Worm (Caenorhabditis elegans) whole organism, midembryonic: ENCODE measurements around the gene C18G1.8.
A peak's percentile ranks its signal among the peaks of the same experiment; 100 is the strongest.

ENCODE experiments used
- T22C8.4 ChIP-seq: fragments of 200-800 bp; sonication (Bioruptor generic); IDR thresholded peaks from 2 replicates; pipeline ENCODE4 v1.3.6; 2022; ENCODE audit warnings: missing genetic modification characterization, missing compliant biosample characterization
- cog-1 ChIP-seq: sonication (generic microtip); optimal IDR thresholded peaks from 2 replicates; lab custom pipeline; 2016; ENCODE audit warnings: missing genetic modification characterization, missing compliant biosample characterization
- flt-1 ChIP-seq: fragments of 200-800 bp; sonication (Bioruptor generic); IDR thresholded peaks from 2 replicates; pipeline ENCODE4 v1.3.6; 2022; ENCODE audit warnings: missing genetic modification characterization, missing compliant biosample characterization
- klf-2 ChIP-seq: fragments of 200-800 bp; sonication (Bioruptor generic); conservative IDR thresholded peaks from 2 replicates; pipeline ENCODE4 v1.3.6; 2022; ENCODE audit warnings: missing genetic modification reagents, missing genetic modification characterization, missing compliant biosample characterization
- med-1 ChIP-seq: sonication (generic microtip); optimal IDR thresholded peaks from 2 replicates; lab custom pipeline; 2017; ENCODE audit warnings: missing genetic modification characterization, mild to moderate bottlenecking, missing compliant biosample characterization, antibody characterized with exemption, missing genetic modification reagents; ENCODE audit not compliant: insufficient read depth
- ref-1 ChIP-seq: fragments of 200-800 bp; sonication (Bioruptor generic); conservative IDR thresholded peaks from 2 replicates; pipeline ENCODE4 v1.3.6; 2022; ENCODE audit warnings: missing genetic modification reagents, missing genetic modification characterization, missing compliant biosample characterization
- tab-1 ChIP-seq: fragments of 200-800 bp; sonication (Bioruptor generic); IDR thresholded peaks from 2 replicates; pipeline ENCODE4 v1.3.6; 2022; ENCODE audit warnings: missing genetic modification characterization, missing compliant biosample characterization
- ztf-23 ChIP-seq: fragments of 200-800 bp; sonication (Bioruptor generic); IDR thresholded peaks from 2 replicates; pipeline ENCODE4 v1.3.6; 2022; ENCODE audit warnings: missing genetic modification reagents, missing genetic modification characterization, missing compliant biosample characterization
- ztf-29 ChIP-seq: fragments of 200-800 bp; sonication (Bioruptor generic); IDR thresholded peaks from 2 replicates; pipeline ENCODE4 v1.3.6; 2022; ENCODE audit warnings: missing genetic modification reagents, missing genetic modification characterization, missing compliant biosample characterization

Gene C18G1.8

ce11 chrV:4742190-4742589, 24.2 kb downstream of the C18G1.8 start, which contains the start of gene ugt-61:
ugt-61 (plus strand) TSS chrV:4742422.
- TF ChIP-seq ztf-23 (GFP tag; lab: Robert Waterston, UW) (no peak), klf-2 (GFP tag; lab: Robert Waterston, UW) (no peak), flt-1 (GFP tag; lab: Robert Waterston, UW) (no peak), med-1 (no peak), ztf-29 (GFP tag; lab: Robert Waterston, UW) (no peak), cog-1 (tag; lab: Kevin White, UChicago) (no peak), tab-1 (GFP tag; lab: Robert Waterston, UW) (no peak), T22C8.4 (no peak), ref-1 (GFP tag; lab: Robert Waterston, UW) (no peak)

ce11 chrV:4737727-4738126, 28.7 kb downstream of the C18G1.8 start, which contains the start of gene F39G3.2:
F39G3.2 (plus strand) TSS chrV:4737831.
- TF ChIP-seq tab-1 (GFP tag; lab: Robert Waterston, UW) (no peak), flt-1 (GFP tag; lab: Robert Waterston, UW) (no peak), ref-1 (GFP tag; lab: Robert Waterston, UW) (no peak), cog-1 (tag; lab: Kevin White, UChicago) (no peak), klf-2 (GFP tag; lab: Robert Waterston, UW) (no peak), med-1 (no peak), ztf-29 (GFP tag; lab: Robert Waterston, UW) (no peak)

DNA sequence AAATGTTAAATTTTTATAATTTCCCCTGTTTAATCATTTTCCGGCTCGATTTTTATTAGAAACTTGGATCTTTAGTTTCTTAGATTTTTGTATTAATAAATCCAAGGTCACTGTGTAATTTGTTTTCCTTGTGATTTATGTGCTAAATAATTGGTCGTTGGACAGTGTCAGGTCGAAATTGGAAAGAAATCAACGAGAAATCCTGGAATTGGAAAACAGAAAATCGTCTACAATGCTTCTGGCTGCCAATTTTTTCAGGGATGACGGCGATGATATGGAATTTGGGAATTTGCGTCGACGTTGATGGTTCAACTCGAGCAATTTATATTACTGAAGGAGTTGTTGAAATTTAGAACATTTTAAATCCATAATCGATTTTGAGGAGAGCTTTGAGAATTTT, 31.8 kb downstream of the C18G1.8 start:
- TF ChIP-seq ztf-23 (GFP tag; lab: Robert Waterston, UW) = no peak
- no peak for TF ChIP-seq tab-1 (GFP tag; lab: Robert Waterston, UW)
- TF ChIP-seq flt-1 (GFP tag; lab: Robert Waterston, UW) = no peak
- no peak for TF ChIP-seq ztf-29 (GFP tag; lab: Robert Waterston, UW)
- TF ChIP-seq med-1 = no peak
- TF ChIP-seq klf-2 (GFP tag; lab: Robert Waterston, UW) = no peak
- TF ChIP-seq T22C8.4 = no peak
- TF ChIP-seq cog-1 (tag; lab: Kevin White, UChicago) = no peak
- no peak for TF ChIP-seq ref-1 (GFP tag; lab: Robert Waterston, UW)

- TF ChIP-seq tab-1 (GFP tag; lab: Robert Waterston, UW) (no peak), ztf-23 (GFP tag; lab: Robert Waterston, UW) (no peak), flt-1 (GFP tag; lab: Robert Waterston, UW) (no peak), med-1 (no peak), ztf-29 (GFP tag; lab: Robert Waterston, UW) (no peak), cog-1 (tag; lab: Kevin White, UChicago) (no peak)
Observed at ce11 chrV:4733952-4734351, 32.4 kb downstream of the C18G1.8 start.

- TF ChIP-seq ref-1 (GFP tag; lab: Robert Waterston, UW) (peak; percentile 64; the same call in 1 of the 2 replicates), med-1 (peak; percentile 96), ztf-29 (GFP tag; lab: Robert Waterston, UW) (peak; percentile 77), cog-1 (tag; lab: Kevin White, UChicago) (peak; percentile 81), ztf-23 (GFP tag; lab: Robert Waterston, UW) (peak; percentile 91), tab-1 (GFP tag; lab: Robert Waterston, UW) (peak; percentile 92), flt-1 (GFP tag; lab: Robert Waterston, UW) (peak; percentile 92), T22C8.4 (peak; percentile 85), klf-2 (GFP tag; lab: Robert Waterston, UW) (peak; percentile 81)
Observed at ce11 chrV:4731154-4731961, 35.0 kb downstream of the C18G1.8 start, which contains the start of gene F39G3.3. F39G3.3 (plus strand) TSS chrV:4731911.

DNA sequence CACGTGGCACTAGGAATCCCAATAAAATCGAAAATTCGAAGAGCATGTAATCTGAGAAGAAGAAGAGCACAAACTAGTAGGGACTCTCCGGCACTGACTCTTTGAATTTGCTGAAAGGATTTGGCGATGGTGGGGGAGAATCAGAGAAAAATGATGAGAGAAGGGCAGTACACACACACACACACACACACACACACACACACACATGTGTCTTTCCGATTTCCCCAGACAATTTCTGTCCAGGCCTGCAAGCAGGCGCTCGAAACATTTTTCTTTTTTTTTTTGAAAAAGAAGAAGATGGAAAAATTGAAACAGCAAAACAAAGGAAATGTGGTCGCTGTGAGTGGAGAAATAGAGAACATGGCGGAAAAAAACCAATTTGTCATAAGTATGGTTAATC, 36.3 kb downstream of the C18G1.8 start, which contains the start of gene tig-2:
Gene tig-2, minus strand, starts transcription at position 87 of the 400 bp plus-strand sequence.
- no peak for TF ChIP-seq ref-1 (GFP tag; lab: Robert Waterston, UW)
- no peak for TF ChIP-seq T22C8.4
- no peak for TF ChIP-seq tab-1 (GFP tag; lab: Robert Waterston, UW)
- TF ChIP-seq cog-1 (tag; lab: Kevin White, UChicago) = no peak
- no peak for TF ChIP-seq klf-2 (GFP tag; lab: Robert Waterston, UW)
- TF ChIP-seq ztf-29 (GFP tag; lab: Robert Waterston, UW) = no peak
- TF ChIP-seq ztf-23 (GFP tag; lab: Robert Waterston, UW) = no peak

- TF ChIP-seq ztf-29 (GFP tag; lab: Robert Waterston, UW) (no peak), tab-1 (GFP tag; lab: Robert Waterston, UW) (no peak), ztf-23 (GFP tag; lab: Robert Waterston, UW) (no peak), flt-1 (GFP tag; lab: Robert Waterston, UW) (no peak), cog-1 (tag; lab: Kevin White, UChicago) (no peak), klf-2 (GFP tag; lab: Robert Waterston, UW) (no peak), med-1 (no peak), T22C8.4 (no peak), ref-1 (GFP tag; lab: Robert Waterston, UW) (no peak)
Observed at ce11 chrV:4724453-4724852, 41.9 kb downstream of the C18G1.8 start, which contains the start of gene F39G3.4. F39G3.4 (plus strand) TSS chrV:4724753.

DNA sequence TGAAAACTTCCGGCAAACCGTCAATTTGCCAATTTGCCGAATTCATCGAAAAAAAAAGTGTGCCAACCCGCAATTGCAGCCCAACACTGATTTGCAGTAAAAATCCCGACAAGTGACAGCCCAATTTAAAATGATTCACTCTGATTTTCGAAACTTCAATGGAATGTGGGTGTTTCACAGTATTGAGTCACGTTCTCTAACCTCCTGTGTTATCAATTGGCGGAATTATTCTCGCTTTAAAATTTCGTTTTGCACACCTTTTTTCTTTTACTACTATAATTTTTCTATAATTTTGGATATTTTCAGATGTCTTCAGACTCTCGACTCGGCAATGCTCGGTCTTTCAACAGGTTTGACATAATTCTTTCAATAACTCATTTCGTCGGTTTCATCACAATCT, 44.1 kb downstream of the C18G1.8 start, which contains the start of gene F39G3.5:
Gene F39G3.5, plus strand, starts transcription at position 301 of the 400 bp plus-strand sequence.
- no peak for TF ChIP-seq cog-1 (tag; lab: Kevin White, UChicago)
- no peak for TF ChIP-seq ztf-29 (GFP tag; lab: Robert Waterston, UW)
- no peak for TF ChIP-seq klf-2 (GFP tag; lab: Robert Waterston, UW)
- TF ChIP-seq T22C8.4 = no peak
- TF ChIP-seq flt-1 (GFP tag; lab: Robert Waterston, UW) = no peak
- TF ChIP-seq med-1 = no peak
- TF ChIP-seq ztf-23 (GFP tag; lab: Robert Waterston, UW) = no peak
- no peak for TF ChIP-seq tab-1 (GFP tag; lab: Robert Waterston, UW)
- TF ChIP-seq ref-1 (GFP tag; lab: Robert Waterston, UW) = no peak
